Fruit fly (Drosophila melanogaster) whole organism, embryonic: Measurements from ENCODE around the gene Fancl.
A peak's percentile ranks its signal among the peaks of the same experiment; 100 is the strongest.

Source experiments
- CG12155 ChIP-seq: fragments of 200-800 bp; sonication (Bioruptor generic); optimal IDR thresholded peaks from 3 replicates; lab custom pipeline; 2016; ENCODE audit warnings: missing biosample characterization, missing genetic modification characterization
- CG18262 ChIP-seq: fragments of 200-800 bp; optimal IDR thresholded peaks from 3 replicates; lab custom pipeline; 2019; ENCODE audit warnings: missing biosample characterization, mild to moderate bottlenecking, missing genetic modification characterization, moderate library complexity
- CG1832 ChIP-seq: fragments of 200-800 bp; sonication (Bioruptor generic); optimal IDR thresholded peaks from 2 replicates; lab custom pipeline; 2017; ENCODE audit warnings: missing biosample characterization, mild to moderate bottlenecking, missing genetic modification characterization, inconsistent platforms
- CG4820 ChIP-seq: fragments of 200-800 bp; sonication (Bioruptor generic); optimal IDR thresholded peaks from 3 replicates; lab custom pipeline; 2016; ENCODE audit warnings: missing biosample characterization, missing genetic modification characterization
- Lpt ChIP-seq: fragments of >200 bp; optimal IDR thresholded peaks from 2 replicates; lab custom pipeline; 2018; ENCODE audit warnings: missing biosample characterization, missing genetic modification characterization
- Side ChIP-seq: fragments of 200-800 bp; sonication (Bioruptor generic); optimal IDR thresholded peaks from 2 replicates; lab custom pipeline; 2016; ENCODE audit warnings: missing biosample characterization, missing genetic modification characterization
- chm ChIP-seq: fragments of 200-800 bp; sonication (Bioruptor generic); IDR thresholded peaks from 2 replicates; pipeline ENCODE4 v1.3.6; 2022; ENCODE audit warnings: missing biosample characterization, missing genetic modification characterization
- nerfin-1 ChIP-seq: fragments of 200-800 bp; sonication (Bioruptor generic); optimal IDR thresholded peaks from 3 replicates; lab custom pipeline; 2019; ENCODE audit warnings: missing biosample characterization, mild to moderate bottlenecking, missing genetic modification characterization, moderate library complexity

DNA sequence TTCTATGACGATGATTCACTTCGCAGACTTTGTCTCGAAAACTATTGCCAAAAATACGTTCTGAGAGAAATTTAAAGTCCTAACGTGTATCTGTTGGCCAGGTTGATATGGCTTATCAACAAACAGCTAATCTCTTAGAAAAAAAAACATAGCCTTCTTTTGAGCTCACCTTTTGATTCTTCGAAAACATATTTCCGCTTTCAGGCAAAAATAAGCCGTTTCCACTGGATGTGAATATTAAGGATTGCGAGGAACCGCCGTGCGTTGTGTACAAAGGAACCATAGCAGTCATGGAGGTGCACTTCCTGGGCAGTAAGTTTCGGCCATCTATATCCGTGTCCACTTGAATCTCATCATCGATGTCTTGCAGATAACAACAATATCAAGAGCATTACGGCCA is 890 bp upstream of the Fancl start:
- TF ChIP-seq CG4820 (GFP tag; lab: Kevin White, UChicago) (no peak), CG18262 (tag; lab: Kevin White, UChicago) (no peak), Side (GFP tag; lab: Kevin White, UChicago) (no peak), CG12155 (no peak), nerfin-1 (tag; lab: Kevin White, UChicago) (no peak), CG1832 (GFP tag; lab: Kevin White, UChicago) (no peak), Lpt (no peak), chm (peak; percentile 20; the same call in 1 of the 2 replicates)
